Fruit fly (Drosophila melanogaster) whole organism, larva: ENCODE data around the gene CG9915.

Experiments used
- noc ChIP-seq: fragments of 200-800 bp; sonication (Bioruptor generic); optimal IDR thresholded peaks from 3 replicates; lab custom pipeline; 2019; ENCODE audit warnings: missing biosample characterization, mild to moderate bottlenecking, missing genetic modification characterization, moderate library complexity

Gene CG9915

dm6 chrX:16285186-16285585, 27.8 kb downstream of the CG9915 start:
- TF ChIP-seq noc (tag; lab: Kevin White, UChicago): peak; percentile 51

dm6 chrX:16281717-16282529, 31.0 kb downstream of the CG9915 start:
- TF ChIP-seq noc (tag; lab: Kevin White, UChicago): peak; percentile 54

- TF ChIP-seq noc (tag; lab: Kevin White, UChicago): no peak
These were observed 31.6 kb downstream of the CG9915 start for dm6 chrX:16281305-16281704.

- TF ChIP-seq noc (tag; lab: Kevin White, UChicago): peak; percentile 90
These were observed 33.5 kb downstream of the CG9915 start for dm6 chrX:16279340-16279941.

- TF ChIP-seq noc (tag; lab: Kevin White, UChicago): peak; percentile 48
These were observed 34.2 kb downstream of the CG9915 start for dm6 chrX:16278783-16279182.

dm6 chrX:16277878-16278506, 34.9 kb downstream of the CG9915 start, which contains the start of gene eas:
TSS of gene eas (plus strand) at chrX:16278328.
- no peak for TF ChIP-seq noc (tag; lab: Kevin White, UChicago)

- TF ChIP-seq noc (tag; lab: Kevin White, UChicago): peak; percentile 59
These were observed 37.0 kb downstream of the CG9915 start, which contains the start of the genes kat80 and Prosalpha4 for dm6 chrX:16275854-16276338. TSS of gene kat80 (minus strand) at chrX:16276180. TSS of gene Prosalpha4 (plus strand) at chrX:16276270.

dm6 chrX:16275168-16275853, 37.6 kb downstream of the CG9915 start:
- TF ChIP-seq noc (tag; lab: Kevin White, UChicago): no peak

dm6 chrX:16270795-16271194, 42.1 kb downstream of the CG9915 start, which contains the start of gene Mfe2:
TSS of gene Mfe2 (plus strand) at chrX:16270951.
- peak; percentile 49 for TF ChIP-seq noc (tag; lab: Kevin White, UChicago)

- no peak for TF ChIP-seq noc (tag; lab: Kevin White, UChicago)
These were observed 46.5 kb downstream of the CG9915 start, which contains the start of gene CG12507 for dm6 chrX:16266437-16266836. TSS of gene CG12507 (minus strand) at chrX:16266537.

- no peak for TF ChIP-seq noc (tag; lab: Kevin White, UChicago)
These were observed 49.5 kb downstream of the CG9915 start for dm6 chrX:16263415-16263814.
